Worm (Caenorhabditis elegans): Measurements from ENCODE around the gene sre-43.

DNA sequence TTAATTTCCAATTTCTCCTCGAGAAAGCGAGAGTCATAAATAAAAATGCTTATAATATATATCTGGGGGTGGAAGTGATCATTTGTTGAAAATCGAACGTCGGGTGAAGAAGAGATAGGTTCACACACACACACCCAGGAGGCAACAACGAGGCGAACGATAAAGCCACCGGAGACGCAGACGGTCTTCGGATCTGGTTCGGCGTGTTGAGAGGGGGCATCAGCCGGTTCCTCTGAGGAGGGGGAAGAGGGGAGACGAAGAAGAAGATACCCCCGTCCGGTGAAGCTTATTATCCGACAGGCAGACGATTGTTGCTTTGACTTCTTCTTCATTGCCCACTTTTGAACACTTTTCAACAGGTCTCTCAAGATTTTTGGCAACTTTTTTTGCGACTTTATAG is 35.9 kb upstream of the sre-43 start:
- TF ChIP-seq ztf-23 (GFP tag; IDR thresholded peaks at IDR 0.05), result no peak
- no peak for TF ChIP-seq klf-2 (GFP tag; conservative IDR thresholded peaks at IDR 0.05)
- TF ChIP-seq med-1 (GFP tag; optimal IDR thresholded peaks at IDR 0.05; ENCODE audit: insufficient read depth), result no peak
- TF ChIP-seq ztf-29 (GFP tag; IDR thresholded peaks at IDR 0.05), result no peak
- TF ChIP-seq ref-1 (GFP tag; conservative IDR thresholded peaks at IDR 0.05), result no peak
- TF ChIP-seq tab-1 (GFP tag; IDR thresholded peaks at IDR 0.05), result no peak
- no peak for TF ChIP-seq flt-1 (GFP tag; IDR thresholded peaks at IDR 0.05)
- no peak for TF ChIP-seq T22C8.4 (GFP tag; IDR thresholded peaks at IDR 0.05)
